Fruit fly (Drosophila melanogaster) whole organism, embryonic: ENCODE results near the gene CG2124.

Source experiments
- Bgb ChIP-seq: fragments of 200-800 bp; sonication (Bioruptor generic); IDR thresholded peaks from 2 replicates; pipeline ENCODE4 v1.3.6; 2022; ENCODE audit warnings: missing biosample characterization, missing genetic modification characterization; ENCODE audit not compliant: partially characterized antibody
- CG11504 ChIP-seq: fragments of 200-800 bp; sonication (Bioruptor generic); optimal IDR thresholded peaks from 3 replicates; lab custom pipeline; 2019; ENCODE audit warnings: missing biosample characterization, mild to moderate bottlenecking, missing genetic modification characterization, moderate library complexity
- CG11560 ChIP-seq: fragments of 200-800 bp; sonication (Bioruptor generic); IDR thresholded peaks from 3 replicates; pipeline ENCODE4 v1.3.6; 2022; ENCODE audit warnings: missing biosample characterization, missing genetic modification characterization
- CG13424 ChIP-seq: fragments of 200-800 bp; sonication (Bioruptor generic); optimal IDR thresholded peaks from 2 replicates; lab custom pipeline; 2019; ENCODE audit warnings: missing biosample characterization, mild to moderate bottlenecking, missing genetic modification characterization, moderate library complexity
- CG14014 ChIP-seq: fragments of 200-800 bp; sonication (Bioruptor generic); IDR thresholded peaks from 2 replicates; pipeline ENCODE4 v1.3.6; 2022; ENCODE audit warnings: missing biosample characterization, missing genetic modification characterization
- CG14667 ChIP-seq: fragments of 200-800 bp; sonication (Bioruptor generic); IDR thresholded peaks from 2 replicates; pipeline ENCODE4 v1.3.6; 2022; ENCODE audit warnings: missing biosample characterization, missing genetic modification characterization
- CG17359 ChIP-seq: fragments of 200-800 bp; sonication (Bioruptor generic); optimal IDR thresholded peaks from 3 replicates; lab custom pipeline; 2018; ENCODE audit warnings: missing biosample characterization, mild to moderate bottlenecking, missing genetic modification characterization, moderate library complexity
- CG17568 ChIP-seq: fragments of 200-800 bp; sonication (Bioruptor generic); optimal IDR thresholded peaks from 2 replicates; lab custom pipeline; 2018; ENCODE audit warnings: missing biosample characterization, mild to moderate bottlenecking, missing genetic modification characterization, moderate library complexity
- CG17829 ChIP-seq: fragments of 200-800 bp; optimal IDR thresholded peaks from 2 replicates; lab custom pipeline; 2019; ENCODE audit warnings: missing biosample characterization, mild to moderate bottlenecking, missing genetic modification characterization, moderate library complexity
- CG18262 ChIP-seq: fragments of 200-800 bp; optimal IDR thresholded peaks from 3 replicates; lab custom pipeline; 2019; ENCODE audit warnings: missing biosample characterization, mild to moderate bottlenecking, missing genetic modification characterization, moderate library complexity
- CG2712 ChIP-seq: fragments of 200-800 bp; optimal IDR thresholded peaks from 3 replicates; lab custom pipeline; 2019; ENCODE audit warnings: missing biosample characterization, mild to moderate bottlenecking, missing genetic modification characterization, moderate library complexity
- CG3065 ChIP-seq: fragments of 200-800 bp; sonication (Bioruptor generic); optimal IDR thresholded peaks from 2 replicates; lab custom pipeline; 2016; ENCODE audit warnings: missing biosample characterization, missing genetic modification characterization
- CG33557 ChIP-seq: fragments of 200-800 bp; sonication (Bioruptor generic); optimal IDR thresholded peaks from 2 replicates; lab custom pipeline; 2019; ENCODE audit warnings: missing biosample characterization, mild to moderate bottlenecking, missing genetic modification characterization, moderate library complexity
- CG34224 ChIP-seq: fragments of 200-800 bp; sonication (Bioruptor generic); IDR thresholded peaks from 3 replicates; pipeline ENCODE4 v1.3.6; 2022; ENCODE audit warnings: missing biosample characterization, missing genetic modification characterization; ENCODE audit not compliant: partially characterized antibody
- CG3838 ChIP-seq: fragments of 200-800 bp; sonication (Bioruptor generic); optimal IDR thresholded peaks from 3 replicates; lab custom pipeline; 2016; ENCODE audit warnings: missing biosample characterization, missing genetic modification characterization
- CG7271 ChIP-seq: fragments of 200-800 bp; sonication (Bioruptor generic); optimal IDR thresholded peaks from 2 replicates; lab custom pipeline; 2018; ENCODE audit warnings: missing biosample characterization, mild to moderate bottlenecking, missing genetic modification characterization, moderate library complexity
- CG7372 ChIP-seq: fragments of 200-800 bp; sonication (Bioruptor generic); IDR thresholded peaks from 2 replicates; pipeline ENCODE4 v1.3.6; 2022; ENCODE audit warnings: missing biosample characterization, missing genetic modification characterization
- CHES-1-like ChIP-seq: fragments of 200-800 bp; sonication (Bioruptor generic); optimal IDR thresholded peaks from 2 replicates; lab custom pipeline; 2016; ENCODE audit warnings: missing biosample characterization, missing genetic modification characterization
- Camta ChIP-seq: fragments of 200-800 bp; sonication (Bioruptor generic); optimal IDR thresholded peaks from 2 replicates; lab custom pipeline; 2016; ENCODE audit warnings: missing biosample characterization, missing genetic modification characterization
- Chrac-16 ChIP-seq: fragments of 200-800 bp; sonication (Bioruptor generic); optimal IDR thresholded peaks from 3 replicates; lab custom pipeline; 2016; ENCODE audit warnings: missing biosample characterization, missing genetic modification characterization
- CkIIα-i1 ChIP-seq: fragments of 200-800 bp; sonication (Bioruptor generic); IDR thresholded peaks from 2 replicates; pipeline ENCODE4 v1.3.6; 2022; ENCODE audit warnings: missing biosample characterization, missing genetic modification characterization
- E2f2 ChIP-seq: fragments of 200-800 bp; sonication (Bioruptor generic); IDR thresholded peaks from 2 replicates; pipeline ENCODE4 v1.3.6; 2022; ENCODE audit warnings: missing biosample characterization, missing genetic modification characterization
- Ets65A ChIP-seq: fragments of 200-800 bp; sonication (Bioruptor generic); peaks from one replicate; lab custom pipeline; 2016; ENCODE audit warnings: missing biosample characterization, missing genetic modification characterization
- GATAe ChIP-seq: fragments of 200-800 bp; sonication (Bioruptor generic); conservative IDR thresholded peaks from 2 replicates; pipeline ENCODE4 v1.3.6; 2022; ENCODE audit warnings: missing biosample characterization, missing genetic modification characterization
- MBD-R2 ChIP-seq: fragments of 200-800 bp; sonication (Bioruptor generic); IDR thresholded peaks from 2 replicates; pipeline ENCODE4 v1.3.6; 2022; ENCODE audit warnings: missing biosample characterization, missing genetic modification characterization
- Oli ChIP-seq: fragments of 200-800 bp; sonication (Bioruptor generic); optimal IDR thresholded peaks from 2 replicates; lab custom pipeline; 2018; ENCODE audit warnings: missing biosample characterization, mild to moderate bottlenecking, missing genetic modification characterization, moderate library complexity
- Ptx1 ChIP-seq: fragments of 200-800 bp; sonication (Bioruptor generic); IDR thresholded peaks from 2 replicates; pipeline ENCODE4 v1.3.6; 2022; ENCODE audit warnings: missing biosample characterization, missing genetic modification characterization
- Sox102F ChIP-seq: fragments of 200-800 bp; sonication (Bioruptor generic); optimal IDR thresholded peaks from 2 replicates; lab custom pipeline; 2018; ENCODE audit warnings: missing biosample characterization, mild to moderate bottlenecking, missing genetic modification characterization, moderate library complexity
- ap ChIP-seq: fragments of 200-800 bp; sonication (Bioruptor generic); IDR thresholded peaks from 2 replicates; pipeline ENCODE4 v1.3.6; 2022; ENCODE audit warnings: missing biosample characterization, missing genetic modification characterization
- bbx ChIP-seq: fragments of 200-800 bp; sonication (Bioruptor generic); IDR thresholded peaks from 2 replicates; pipeline ENCODE4 v1.3.6; 2022; ENCODE audit warnings: missing biosample characterization, missing genetic modification characterization; ENCODE audit not compliant: partially characterized antibody
- bigmax ChIP-seq: fragments of 200-800 bp; sonication (Bioruptor generic); optimal IDR thresholded peaks from 2 replicates; lab custom pipeline; 2018; ENCODE audit warnings: missing biosample characterization, mild to moderate bottlenecking, missing genetic modification characterization
- br ChIP-seq: fragments of >200 bp; optimal IDR thresholded peaks from 2 replicates; lab custom pipeline; 2017
- bsh ChIP-seq, 2 experiments: fragments of 200-800 bp; sonication (Bioruptor generic); optimal IDR thresholded peaks; 2 replicates each; lab custom pipeline; 2017 to 2018; ENCODE audit warnings: mild to moderate bottlenecking in 2 of 2, missing biosample characterization in 2 of 2, missing genetic modification characterization in 2 of 2, moderate library complexity in 1 of 2
- ci ChIP-seq: fragments of 200-800 bp; sonication (Bioruptor generic); IDR thresholded peaks from 3 replicates; pipeline ENCODE4 v1.3.6; 2022; ENCODE audit warnings: missing biosample characterization, missing genetic modification characterization
- corto ChIP-seq: fragments of 200-800 bp; sonication (Bioruptor generic); optimal IDR thresholded peaks from 2 replicates; lab custom pipeline; 2016; ENCODE audit warnings: missing biosample characterization, mild to moderate bottlenecking, missing genetic modification characterization, moderate library complexity
- crp ChIP-seq, 2 experiments: fragments of 200-800 bp; sonication (Bioruptor generic); optimal IDR thresholded peaks; 2 replicates in 1 of 2; 3 replicates in 1 of 2; lab custom pipeline; 2017; ENCODE audit warnings: missing biosample characterization in 2 of 2, missing genetic modification characterization in 2 of 2, mild to moderate bottlenecking in 1 of 2, moderate library complexity in 1 of 2
- ftz-f1 ChIP-seq: fragments of 200-800 bp; sonication (Bioruptor generic); optimal IDR thresholded peaks from 2 replicates; lab custom pipeline; 2016; ENCODE audit warnings: missing biosample characterization, missing genetic modification characterization
- gem ChIP-seq: fragments of 200-800 bp; sonication (Bioruptor generic); optimal IDR thresholded peaks from 2 replicates; lab custom pipeline; 2019; ENCODE audit warnings: missing biosample characterization, mild to moderate bottlenecking, missing genetic modification characterization, moderate library complexity
- lbe ChIP-seq: fragments of 200-800 bp; sonication (Bioruptor generic); optimal IDR thresholded peaks from 2 replicates; lab custom pipeline; 2016; ENCODE audit warnings: missing biosample characterization, mild to moderate bottlenecking, missing genetic modification characterization
- luna ChIP-seq: fragments of 200-800 bp; sonication (Bioruptor generic); optimal IDR thresholded peaks from 2 replicates; lab custom pipeline; 2016; ENCODE audit warnings: missing biosample characterization, missing genetic modification characterization
- maf-S ChIP-seq: fragments of 200-800 bp; sonication (Bioruptor generic); optimal IDR thresholded peaks from 2 replicates; lab custom pipeline; 2016; ENCODE audit warnings: missing biosample characterization, missing genetic modification characterization
- nmo ChIP-seq: fragments of 200-800 bp; sonication (Bioruptor generic); optimal IDR thresholded peaks from 2 replicates; lab custom pipeline; 2018; ENCODE audit warnings: missing biosample characterization, mild to moderate bottlenecking, missing genetic modification characterization, moderate library complexity
- otp ChIP-seq: fragments of 200-800 bp; sonication (Bioruptor generic); IDR thresholded peaks from 3 replicates; pipeline ENCODE4, ENCODE4 v1.3.6; 2022; ENCODE audit warnings: missing biosample characterization, missing genetic modification characterization
- p53 ChIP-seq: fragments of 200-800 bp; sonication (Bioruptor generic); optimal IDR thresholded peaks from 2 replicates; lab custom pipeline; 2016; ENCODE audit warnings: missing biosample characterization, missing genetic modification characterization
- pzg ChIP-seq: fragments of 200-800 bp; sonication (Bioruptor generic); optimal IDR thresholded peaks from 3 replicates; lab custom pipeline; 2018; ENCODE audit warnings: missing biosample characterization, mild to moderate bottlenecking, missing genetic modification characterization, moderate library complexity
- row ChIP-seq: fragments of 200-800 bp; sonication (Bioruptor generic); IDR thresholded peaks from 3 replicates; pipeline ENCODE4 v1.3.6; 2022; ENCODE audit warnings: missing biosample characterization, missing genetic modification characterization
- sc ChIP-seq, 3 experiments: fragments of >200 bp in 2 of 3; fragments of 200-800 bp in 1 of 3; sonication (Bioruptor generic) in 1 of 3; optimal IDR thresholded peaks; 2 replicates in 2 of 3; 3 replicates in 1 of 3; lab custom pipeline; 2017; ENCODE audit warnings: mild to moderate bottlenecking in 1 of 3, missing biosample characterization in 1 of 3, missing genetic modification characterization in 1 of 3, missing genetic modification reagents in 1 of 3
- seq ChIP-seq: fragments of 200-800 bp; sonication (Bioruptor generic); IDR thresholded peaks from 2 replicates; pipeline ENCODE4 v1.3.6; 2022; ENCODE audit warnings: missing biosample characterization, missing genetic modification characterization
- zen ChIP-seq: fragments of 200-800 bp; sonication (Bioruptor generic); optimal IDR thresholded peaks from 3 replicates; lab custom pipeline; 2018; ENCODE audit warnings: missing biosample characterization, mild to moderate bottlenecking, missing genetic modification characterization, moderate library complexity
- zen2 ChIP-seq: fragments of 200-800 bp; sonication (Bioruptor generic); IDR thresholded peaks from 3 replicates; pipeline ENCODE4 v1.3.6; 2022; ENCODE audit warnings: missing biosample characterization, missing genetic modification characterization; ENCODE audit not compliant: partially characterized antibody

Gene CG2124

DNA sequence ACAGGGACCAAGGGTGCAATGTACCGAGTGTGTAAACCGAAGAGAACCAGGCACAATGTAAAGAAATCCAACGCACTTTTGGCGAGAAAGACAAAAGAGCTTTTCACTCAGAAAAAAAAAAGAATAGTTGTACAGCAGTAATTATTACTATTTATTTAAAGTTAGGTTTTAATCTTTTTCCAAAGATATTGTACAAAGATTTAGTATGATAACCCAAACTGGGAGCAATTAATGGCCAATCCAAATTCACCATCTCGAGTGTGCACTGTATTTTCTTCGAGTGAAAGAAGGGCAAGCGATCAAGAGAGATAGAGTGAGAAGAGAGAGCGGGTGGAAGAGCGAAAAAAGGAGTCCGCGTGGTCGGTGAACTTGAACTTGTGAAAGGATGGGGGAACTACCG, 11.5 kb upstream of the CG2124 start (continued):
- TF ChIP-seq CG33557 (GFP tag; lab: Kevin White, UChicago) (no peak), corto (GFP tag; lab: Kevin White, UChicago) (peak; percentile 86), CG2712 (tag; lab: Kevin White, UChicago) (peak; percentile 25), CG11504 (tag; lab: Kevin White, UChicago) (peak; percentile 12), crp (GFP tag; optimal IDR thresholded peaks at IDR 0.05; lab: Kevin White, UChicago) (no peak), nmo (peak; percentile 7), lbe (GFP tag; lab: Kevin White, UChicago) (peak; percentile 90), CG14014 (GFP tag; lab: Robert Waterston, UW) (no peak), Bgb (no peak), Sox102F (GFP tag; lab: Kevin White, UChicago) (peak; percentile 25), Ets65A (no peak), bsh (GFP tag; optimal IDR thresholded peaks at IDR 0.05; lab: Kevin White, UChicago) (peak; percentile 27 to 54), CG18262 (tag; lab: Kevin White, UChicago) (peak; percentile 37), GATAe (GFP tag; lab: Robert Waterston, UW) (no peak), Ptx1 (GFP tag; lab: Robert Waterston, UW) (peak; percentile 34; the same call in 1 of the 2 replicates)

dm6 chrX:10585158-10585634, 10.7 kb upstream of the CG2124 start, which contains the start of gene spri:
Gene spri (minus strand): TSS chrX:10585422.
- TF ChIP-seq sc (optimal IDR thresholded peaks at IDR 0.05; lab: Kevin White, UChicago), result no peak
- TF ChIP-seq sc (GFP tag; optimal IDR thresholded peaks at IDR 0.05; lab: Kevin White, UChicago), result no peak
- TF ChIP-seq p53 (GFP tag; lab: Kevin White, UChicago), result no peak
- no peak for TF ChIP-seq CG3838
- no peak for TF ChIP-seq CG7372 (GFP tag; lab: Robert Waterston, UW)
- peak; percentile 57 for TF ChIP-seq row (GFP tag; lab: Robert Waterston, UW)
- no peak for TF ChIP-seq seq (GFP tag; lab: Robert Waterston, UW)
- TF ChIP-seq E2f2 (GFP tag; lab: Robert Waterston, UW), result no peak
- no peak for TF ChIP-seq CG17829 (tag; lab: Kevin White, UChicago)
- TF ChIP-seq CG3065 (GFP tag; lab: Kevin White, UChicago), result no peak
- TF ChIP-seq CHES-1-like (GFP tag; lab: Kevin White, UChicago), result no peak
- TF ChIP-seq gem (tag; lab: Kevin White, UChicago), result no peak
- no peak for TF ChIP-seq Oli
- no peak for TF ChIP-seq CG14667 (GFP tag; lab: Robert Waterston, UW)
- no peak for TF ChIP-seq pzg (GFP tag; lab: Kevin White, UChicago)
- no peak for TF ChIP-seq maf-S
- peak; percentile 54; the same call in 2 of the 3 replicates for TF ChIP-seq ci (GFP tag; lab: Robert Waterston, UW)
- no peak for TF ChIP-seq luna
- peak; percentile 14 for TF ChIP-seq CG17359 (tag; lab: Kevin White, UChicago)
- no peak for TF ChIP-seq zen
- TF ChIP-seq CG7271 (tag; lab: Kevin White, UChicago), result no peak
- no peak for TF ChIP-seq CG11560 (tag; lab: Robert Waterston, UW)
- TF ChIP-seq Camta (GFP tag; lab: Kevin White, UChicago), result no peak
- no peak for TF ChIP-seq CG17568
- TF ChIP-seq zen2 (GFP tag; lab: Robert Waterston, UW), result no peak
- TF ChIP-seq Chrac-16 (GFP tag; lab: Kevin White, UChicago), result no peak
- peak; percentile 2 for TF ChIP-seq ftz-f1 (GFP tag; lab: Kevin White, UChicago)
- no peak for TF ChIP-seq MBD-R2 (GFP tag; lab: Robert Waterston, UW)
- TF ChIP-seq CG34224 (GFP tag; lab: Robert Waterston, UW), result no peak
- TF ChIP-seq CG13424 (tag; lab: Kevin White, UChicago), result no peak
- TF ChIP-seq br, result no peak
- TF ChIP-seq bigmax (GFP tag; lab: Kevin White, UChicago), result no peak
- TF ChIP-seq CkIIα-i1, result no peak
- TF ChIP-seq ap (GFP tag; lab: Robert Waterston, UW), result no peak
- no peak for TF ChIP-seq otp (GFP tag; lab: Robert Waterston, UW)
- TF ChIP-seq bbx (GFP tag; lab: Robert Waterston, UW), result no peak; the same call in 1 of the 2 replicates
- no peak for TF ChIP-seq CG18262 (tag; lab: Kevin White, UChicago)
